Worm (Caenorhabditis elegans): Measurements from ENCODE around the gene gfat-1.

gfat-1 gene

ce11 chrII:11616333-11616942 lies 21.2 kb upstream of the gfat-1 start:
- no peak for TF ChIP-seq hsf-1 (GFP tag; IDR thresholded peaks at IDR 0.05)
- TF ChIP-seq ceh-40 (GFP tag; IDR thresholded peaks at IDR 0.05) = no peak
- no peak for TF ChIP-seq him-1 (tag; optimal IDR thresholded peaks at IDR 0.05)
- no peak for TF ChIP-seq lag-1 (GFP tag; IDR thresholded peaks at IDR 0.05)

- TF ChIP-seq hrde-1 (tag; optimal IDR thresholded peaks at IDR 0.05; ENCODE audit: borderline replicate concordance) (no peak), F52B5.7 (tag; optimal IDR thresholded peaks at IDR 0.05) (no peak), cebp-2 (GFP tag; IDR thresholded peaks at IDR 0.05) (0 out of 2 replicates have a peak, but pooled peaks have one; percentile 18), pha-4 (tag; optimal IDR thresholded peaks at IDR 0.05) (no peak), egl-18 (GFP tag; IDR thresholded peaks at IDR 0.05) (no peak), tlf-1 (GFP tag; optimal IDR thresholded peaks at IDR 0.05) (no peak), rpc-1 (optimal IDR thresholded peaks at IDR 0.05) (no peak), rpc-1 (tag; optimal IDR thresholded peaks at IDR 0.05) (no peak), C06A6.2 (GFP tag; conservative IDR thresholded peaks at IDR 0.05) (no peak), ceh-58 (GFP tag; IDR thresholded peaks at IDR 0.05) (no peak), ccch-3 (GFP tag; optimal IDR thresholded peaks at IDR 0.05) (no peak), akir-1 (GFP tag; optimal IDR thresholded peaks at IDR 0.05) (no peak), gei-17 (GFP tag; optimal IDR thresholded peaks at IDR 0.05) (no peak), ama-1 (optimal IDR thresholded peaks at IDR 0.05) (peak; percentile 28), ama-1 (GFP tag; optimal IDR thresholded peaks at IDR 0.05) (no peak)
Observed at ce11 chrII:11614103-11614857, 19.1 kb upstream of the gfat-1 start.

- no peak for TF ChIP-seq snpc-3.4 (tag; optimal IDR thresholded peaks at IDR 0.05)
- 0 out of 2 replicates have a peak, but pooled peaks have one; percentile 12 for TF ChIP-seq zfh-2 (GFP tag; conservative IDR thresholded peaks at IDR 0.05)
- TF ChIP-seq nhr-80 (tag; optimal IDR thresholded peaks at IDR 0.05) = peak; percentile 16
Observed at ce11 chrII:11612034-11612723, 17.0 kb upstream of the gfat-1 start, which contains the start of gene F07A11.5. Gene F07A11.5, plus strand, starts transcription at chrII:11612300.

- TF ChIP-seq nhr-80 (tag; optimal IDR thresholded peaks at IDR 0.05) (peak; percentile 48), ztf-26 (tag; optimal IDR thresholded peaks at IDR 0.05) (peak; percentile 13), rpc-1 (optimal IDR thresholded peaks at IDR 0.05) (no peak), rpc-1 (tag; optimal IDR thresholded peaks at IDR 0.05) (no peak)
Observed at ce11 chrII:11611462-11611861, 16.2 kb upstream of the gfat-1 start.

ce11 chrII:11604613-11605012 lies 9.4 kb upstream of the gfat-1 start:
- TF ChIP-seq nhr-80 (tag; optimal IDR thresholded peaks at IDR 0.05) (peak; percentile 67), F23B12.7 (tag; optimal IDR thresholded peaks at IDR 0.05; ENCODE audit: insufficient read depth) (no peak)

ce11 chrII:11602387-11602960 lies 7.3 kb upstream of the gfat-1 start:
- TF ChIP-seq zfh-2 (GFP tag; conservative IDR thresholded peaks at IDR 0.05) (peak; percentile 78), mxl-1 (tag; optimal IDR thresholded peaks at IDR 0.05) (no peak)

ce11 chrII:11600711-11601110 lies 5.5 kb upstream of the gfat-1 start, which contains the start of gene F07A11.4:
Gene F07A11.4, plus strand, starts transcription at chrII:11601011.
- TF ChIP-seq F49E8.2 (tag; optimal IDR thresholded peaks at IDR 0.05; ENCODE audit: insufficient read depth) (no peak), nfya-2 (GFP tag; IDR thresholded peaks at IDR 0.05) (no peak), somi-1 (GFP tag; optimal IDR thresholded peaks at IDR 0.05) (no peak), nhr-90 (tag; optimal IDR thresholded peaks at IDR 0.05) (no peak), ztf-25 (GFP tag; IDR thresholded peaks at IDR 0.05) (no peak), snpc-3.4 (tag; optimal IDR thresholded peaks at IDR 0.05) (no peak), aptf-2 (GFP tag; conservative IDR thresholded peaks at IDR 0.05) (no peak), F52B5.7 (tag; optimal IDR thresholded peaks at IDR 0.05) (no peak), pha-4 (tag; optimal IDR thresholded peaks at IDR 0.05) (no peak)

Data from whole organism, young adult.